Fruit fly (Drosophila melanogaster) whole organism, embryonic: ENCODE results near the gene Rcd-1r.

ENCODE experiments used
- Asciz ChIP-seq: fragments of 200-800 bp; sonication (Bioruptor generic); optimal IDR thresholded peaks from 2 replicates; lab custom pipeline; 2017; ENCODE audit warnings: missing biosample characterization, mild to moderate bottlenecking, missing genetic modification characterization, missing genetic modification reagents
- BEAF-32 ChIP-seq: fragments of 200-800 bp; sonication (Bioruptor generic); optimal IDR thresholded peaks from 3 replicates; lab custom pipeline; 2017; ENCODE audit warnings: missing biosample characterization, missing genetic modification characterization, mild to moderate bottlenecking, moderate library complexity, missing genetic modification reagents
- Bdp1 ChIP-seq: fragments of 200-800 bp; sonication (Bioruptor generic); optimal IDR thresholded peaks from 3 replicates; lab custom pipeline; 2016; ENCODE audit warnings: missing biosample characterization, missing genetic modification characterization
- Bgb ChIP-seq: fragments of 200-800 bp; sonication (Bioruptor generic); IDR thresholded peaks from 2 replicates; pipeline ENCODE4 v1.3.6; 2022; ENCODE audit warnings: missing biosample characterization, missing genetic modification characterization; ENCODE audit not compliant: partially characterized antibody
- CG10654 ChIP-seq: fragments of 200-800 bp; sonication (Bioruptor generic); optimal IDR thresholded peaks from 2 replicates; lab custom pipeline; 2016; ENCODE audit warnings: missing biosample characterization, missing genetic modification characterization
- CG12104 ChIP-seq: fragments of 200-800 bp; sonication (Bioruptor generic); optimal IDR thresholded peaks from 3 replicates; lab custom pipeline; 2016; ENCODE audit warnings: missing biosample characterization, missing genetic modification characterization
- CG12744 ChIP-seq: fragments of 200-800 bp; sonication (Bioruptor generic); optimal IDR thresholded peaks from 2 replicates; lab custom pipeline; 2016; ENCODE audit warnings: missing biosample characterization, missing genetic modification characterization
- CG14050 ChIP-seq: fragments of 200-800 bp; sonication (Bioruptor generic); IDR thresholded peaks from 3 replicates; pipeline ENCODE4 v1.3.6; 2022; ENCODE audit warnings: missing biosample characterization, missing genetic modification characterization
- CG16779 ChIP-seq: fragments of 200-800 bp; sonication (Bioruptor generic); IDR thresholded peaks from 2 replicates; pipeline ENCODE4 v1.3.6; 2022; ENCODE audit warnings: missing biosample characterization, missing genetic modification characterization
- CG17912 ChIP-seq: fragments of 200-800 bp; sonication (Bioruptor generic); optimal IDR thresholded peaks from 2 replicates; lab custom pipeline; 2018; ENCODE audit warnings: missing biosample characterization, mild to moderate bottlenecking, missing genetic modification characterization
- CG2120 ChIP-seq: fragments of 200-800 bp; sonication (Bioruptor generic); optimal IDR thresholded peaks from 3 replicates; lab custom pipeline; 2016; ENCODE audit warnings: missing biosample characterization, missing genetic modification characterization
- CG2712 ChIP-seq: fragments of 200-800 bp; optimal IDR thresholded peaks from 3 replicates; lab custom pipeline; 2019; ENCODE audit warnings: missing biosample characterization, mild to moderate bottlenecking, missing genetic modification characterization, moderate library complexity
- CG3281 ChIP-seq: fragments of 200-800 bp; sonication (Bioruptor generic); optimal IDR thresholded peaks from 3 replicates; lab custom pipeline; 2017; ENCODE audit warnings: missing biosample characterization, mild to moderate bottlenecking, missing genetic modification characterization
- Dip2 ChIP-seq: fragments of 200-800 bp; sonication (Bioruptor generic); IDR thresholded peaks from 2 replicates; pipeline ENCODE4 v1.3.6; 2022; ENCODE audit warnings: missing biosample characterization, missing genetic modification characterization
- E2f1 ChIP-seq: fragments of 200-800 bp; sonication (Bioruptor generic); IDR thresholded peaks from 2 replicates; pipeline ENCODE4 v1.3.6; 2022; ENCODE audit warnings: missing biosample characterization, missing genetic modification characterization
- Ets65A ChIP-seq: fragments of 200-800 bp; sonication (Bioruptor generic); peaks from one replicate; lab custom pipeline; 2016; ENCODE audit warnings: missing biosample characterization, missing genetic modification characterization
- HLH4C ChIP-seq: fragments of 200-800 bp; sonication (Bioruptor generic); IDR thresholded peaks from 3 replicates; pipeline ENCODE4 v1.3.6; 2022; ENCODE audit warnings: missing biosample characterization, missing genetic modification characterization; ENCODE audit not compliant: partially characterized antibody
- HLH54F ChIP-seq: fragments of 200-800 bp; sonication (Bioruptor generic); optimal IDR thresholded peaks from 3 replicates; lab custom pipeline; 2016; ENCODE audit warnings: missing biosample characterization, missing genetic modification characterization
- Hr78 ChIP-seq, 2 experiments: fragments of 200-800 bp in 1 of 2; fragments of >200 bp in 1 of 2; sonication (Bioruptor generic) in 1 of 2; optimal IDR thresholded peaks; 2 replicates each; lab custom pipeline; 2017 to 2019; ENCODE audit warnings: missing biosample characterization in 2 of 2, missing genetic modification characterization in 2 of 2, mild to moderate bottlenecking in 1 of 2, moderate library complexity in 1 of 2
- Med ChIP-seq: fragments of 200-800 bp; sonication (Bioruptor generic); peaks from one replicate; lab custom pipeline; 2016; ENCODE audit warnings: missing biosample characterization, missing genetic modification characterization, mild to moderate bottlenecking, inconsistent platforms, moderate library complexity
- Nf-YA ChIP-seq: fragments of 200-800 bp; sonication (Bioruptor generic); IDR thresholded peaks from 2 replicates; pipeline ENCODE4 v1.3.6; 2022; ENCODE audit warnings: missing biosample characterization, missing genetic modification characterization
- Pdp1 ChIP-seq, 2 experiments: fragments of 200-800 bp; sonication (Bioruptor generic); optimal IDR thresholded peaks; 3 replicates each; lab custom pipeline; 2016; ENCODE audit warnings: missing biosample characterization in 2 of 2, missing genetic modification characterization in 2 of 2, mild to moderate bottlenecking in 1 of 2, moderate library complexity in 1 of 2
- Ravus ChIP-seq: fragments of 200-800 bp; sonication (Bioruptor generic); IDR thresholded peaks from 2 replicates; pipeline ENCODE4 v1.3.6; 2022; ENCODE audit warnings: missing biosample characterization, missing genetic modification characterization
- cas ChIP-seq: fragments of 200-800 bp; sonication (Bioruptor generic); IDR thresholded peaks from 2 replicates; pipeline ENCODE4 v1.3.6; 2022; ENCODE audit warnings: missing biosample characterization, missing genetic modification characterization
- crol ChIP-seq: fragments of 200-800 bp; sonication (Bioruptor generic); IDR thresholded peaks from 2 replicates; pipeline ENCODE4 v1.3.6; 2022; ENCODE audit warnings: missing biosample characterization, missing genetic modification characterization
- dysf ChIP-seq: fragments of 200-800 bp; sonication (Bioruptor generic); IDR thresholded peaks from 3 replicates; pipeline ENCODE4 v1.3.6; 2022; ENCODE audit warnings: missing biosample characterization, missing genetic modification characterization
- exex ChIP-seq: fragments of 200-800 bp; sonication (Bioruptor generic); optimal IDR thresholded peaks from 4 replicates; lab custom pipeline; 2018; ENCODE audit warnings: missing biosample characterization, mild to moderate bottlenecking, missing genetic modification characterization, moderate library complexity
- gce ChIP-seq: fragments of 200-800 bp; sonication (Bioruptor generic); IDR thresholded peaks from 3 replicates; pipeline ENCODE4 v1.3.6; 2022; ENCODE audit warnings: missing biosample characterization, missing genetic modification characterization
- ham ChIP-seq: fragments of 200-800 bp; sonication (Bioruptor generic); IDR thresholded peaks from 2 replicates; pipeline ENCODE4 v1.3.6; 2022; ENCODE audit warnings: missing biosample characterization, missing genetic modification characterization
- oc ChIP-seq: fragments of 200-800 bp; sonication (Bioruptor generic); optimal IDR thresholded peaks from 2 replicates; lab custom pipeline; 2018; ENCODE audit warnings: missing biosample characterization, mild to moderate bottlenecking, missing genetic modification characterization, moderate library complexity
- odd ChIP-seq: fragments of 200-800 bp; sonication (Bioruptor generic); optimal IDR thresholded peaks from 2 replicates; lab custom pipeline; 2017; ENCODE audit warnings: missing biosample characterization, mild to moderate bottlenecking, missing genetic modification characterization
- pum ChIP-seq: fragments of 200-800 bp; sonication (Bioruptor generic); optimal IDR thresholded peaks from 2 replicates; lab custom pipeline; 2016; ENCODE audit warnings: missing biosample characterization, missing genetic modification characterization
- slou ChIP-seq: fragments of 200-800 bp; sonication (Bioruptor generic); optimal IDR thresholded peaks from 3 replicates; lab custom pipeline; 2016; ENCODE audit warnings: missing biosample characterization, missing genetic modification characterization
- tap ChIP-seq: fragments of 200-800 bp; optimal IDR thresholded peaks from 3 replicates; lab custom pipeline; 2019; ENCODE audit warnings: missing biosample characterization, mild to moderate bottlenecking, missing genetic modification characterization, moderate library complexity
- tgo ChIP-seq: fragments of 200-800 bp; sonication (Bioruptor generic); IDR thresholded peaks from 3 replicates; pipeline ENCODE4 v1.3.6; 2022; ENCODE audit warnings: missing biosample characterization, missing genetic modification characterization
- tna ChIP-seq: fragments of 200-800 bp; sonication (Bioruptor generic); IDR thresholded peaks from 2 replicates; pipeline ENCODE4 v1.3.6; 2022; ENCODE audit warnings: missing biosample characterization, missing genetic modification characterization; ENCODE audit not compliant: partially characterized antibody
- wek ChIP-seq: fragments of 200-800 bp; sonication (Bioruptor generic); optimal IDR thresholded peaks from 3 replicates; lab custom pipeline; 2018; ENCODE audit warnings: missing biosample characterization, mild to moderate bottlenecking, missing genetic modification characterization, moderate library complexity
- z ChIP-seq: fragments of 200-800 bp; sonication (Bioruptor generic); IDR thresholded peaks from 3 replicates; pipeline ENCODE4 v1.3.6; 2022; ENCODE audit warnings: missing biosample characterization, missing genetic modification characterization

The Rcd-1r gene

dm6 chr2L:8982584-8983302 is 31.1 kb downstream of the Rcd-1r start (continued):
- TF ChIP-seq CG2120 (GFP tag; lab: Kevin White, UChicago) (peak; percentile 49), ham (GFP tag; lab: Robert Waterston, UW) (no peak), HLH4C (GFP tag; lab: Robert Waterston, UW) (no peak), Bdp1 (GFP tag; lab: Kevin White, UChicago) (no peak), CG17912 (no peak), Dip2 (GFP tag; lab: Robert Waterston, UW) (no peak), tap (tag; lab: Kevin White, UChicago) (no peak), wek (no peak), CG10654 (peak; percentile 4)

dm6 chr2L:8980359-8980758 is 33.5 kb downstream of the Rcd-1r start, which contains the start of gene CG18662:
CG18662 (plus strand) TSS chr2L:8980659.
- TF ChIP-seq BEAF-32 (GFP tag; lab: Kevin White, UChicago), result no peak
- no peak for TF ChIP-seq slou (GFP tag; lab: Kevin White, UChicago)
- TF ChIP-seq tna (GFP tag; lab: Robert Waterston, UW), result no peak
- TF ChIP-seq Ravus (GFP tag; lab: Robert Waterston, UW), result no peak
- TF ChIP-seq oc, result no peak
- TF ChIP-seq Bgb, result no peak
- TF ChIP-seq CG14050 (GFP tag; lab: Robert Waterston, UW), result no peak
- no peak for TF ChIP-seq CG3281 (GFP tag; lab: Kevin White, UChicago)
- TF ChIP-seq Asciz (GFP tag; lab: Kevin White, UChicago), result no peak
- TF ChIP-seq Pdp1 (GFP tag; optimal IDR thresholded peaks at IDR 0.05; lab: Kevin White, UChicago), result no peak
- no peak for TF ChIP-seq z
- TF ChIP-seq odd (GFP tag; lab: Kevin White, UChicago), result no peak
- no peak for TF ChIP-seq HLH54F (GFP tag; lab: Kevin White, UChicago)
- no peak for TF ChIP-seq gce
- TF ChIP-seq CG12744 (GFP tag; lab: Kevin White, UChicago), result no peak
- TF ChIP-seq exex (tag; lab: Kevin White, UChicago), result no peak
- no peak for TF ChIP-seq CG2712 (tag; lab: Kevin White, UChicago)

- TF ChIP-seq dysf (peak; percentile 5; the same call in 1 of the 3 replicates), Nf-YA (GFP tag; lab: Robert Waterston, UW) (no peak), Hr78 (GFP tag; optimal IDR thresholded peaks at IDR 0.05; lab: Kevin White, UChicago) (peak in 1 of 2 experiments; percentile 8), Med (peak; percentile 7), HLH4C (GFP tag; lab: Robert Waterston, UW) (no peak), pum (GFP tag; lab: Kevin White, UChicago) (no peak), cas (no peak), CG12104 (GFP tag; lab: Kevin White, UChicago) (no peak), tna (GFP tag; lab: Robert Waterston, UW) (0 out of 2 replicates have a peak, but pooled peaks have one; percentile 19), Ets65A (GFP tag; lab: Kevin White, UChicago) (peak; percentile 76), CG16779 (GFP tag; lab: Robert Waterston, UW) (no peak), crol (GFP tag; lab: Robert Waterston, UW) (no peak), CG3281 (GFP tag; lab: Kevin White, UChicago) (no peak), tgo (no peak), E2f1 (GFP tag; lab: Robert Waterston, UW) (no peak), CG10654 (no peak)
Observed at dm6 chr2L:8975328-8975727, 38.5 kb downstream of the Rcd-1r start, which contains the start of gene CG9541. CG9541 (minus strand) TSS chr2L:8975428.
